Fruit fly (Drosophila melanogaster) whole organism, embryonic: ENCODE results near the gene abo.

Source experiments
- Blimp-1 ChIP-seq: fragments of 200-800 bp; sonication (Bioruptor generic); optimal IDR thresholded peaks from 3 replicates; lab custom pipeline; 2018; ENCODE audit warnings: missing biosample characterization, missing genetic modification characterization, mild to moderate bottlenecking, moderate library complexity, missing genetic modification reagents
- CG13123 ChIP-seq: fragments of 200-800 bp; sonication (Bioruptor generic); optimal IDR thresholded peaks from 2 replicates; lab custom pipeline; 2016; ENCODE audit warnings: missing biosample characterization, missing genetic modification characterization
- CG14860 ChIP-seq: fragments of 200-800 bp; sonication (Bioruptor generic); IDR thresholded peaks from 3 replicates; pipeline ENCODE4 v1.3.6; 2022; ENCODE audit warnings: missing biosample characterization, missing genetic modification characterization; ENCODE audit not compliant: partially characterized antibody
- CG1602 ChIP-seq: fragments of 200-800 bp; sonication (Bioruptor generic); optimal IDR thresholded peaks from 3 replicates; lab custom pipeline; 2016; ENCODE audit warnings: missing biosample characterization, missing genetic modification characterization
- CG16813 ChIP-seq: fragments of 200-800 bp; sonication (Bioruptor generic); IDR thresholded peaks from 3 replicates; pipeline ENCODE4 v1.3.6; 2022; ENCODE audit warnings: missing biosample characterization, missing genetic modification characterization; ENCODE audit not compliant: partially characterized antibody
- CG17186 ChIP-seq: fragments of 200-800 bp; sonication (Bioruptor generic); optimal IDR thresholded peaks from 3 replicates; lab custom pipeline; 2017; ENCODE audit warnings: missing biosample characterization, missing genetic modification reagents, missing genetic modification characterization
- CG17359 ChIP-seq: fragments of 200-800 bp; sonication (Bioruptor generic); optimal IDR thresholded peaks from 3 replicates; lab custom pipeline; 2018; ENCODE audit warnings: missing biosample characterization, mild to moderate bottlenecking, missing genetic modification characterization, moderate library complexity
- CG17612 ChIP-seq: fragments of 200-800 bp; sonication (Bioruptor generic); IDR thresholded peaks from 2 replicates; pipeline ENCODE4 v1.3.6; 2022; ENCODE audit warnings: missing biosample characterization, missing genetic modification characterization
- CG31388 ChIP-seq: fragments of 200-800 bp; sonication (Bioruptor generic); optimal IDR thresholded peaks from 2 replicates; lab custom pipeline; 2016; ENCODE audit warnings: missing biosample characterization, missing genetic modification characterization
- CG3163 ChIP-seq: fragments of 200-800 bp; sonication (Bioruptor generic); optimal IDR thresholded peaks from 3 replicates; lab custom pipeline; 2016; ENCODE audit warnings: missing biosample characterization, missing genetic modification characterization
- CG32772 ChIP-seq: fragments of 200-800 bp; sonication (Bioruptor generic); IDR thresholded peaks from 2 replicates; pipeline ENCODE4 v1.3.6; 2022; ENCODE audit warnings: missing biosample characterization, missing genetic modification characterization
- CG3281 ChIP-seq: fragments of 200-800 bp; sonication (Bioruptor generic); optimal IDR thresholded peaks from 3 replicates; lab custom pipeline; 2017; ENCODE audit warnings: missing biosample characterization, mild to moderate bottlenecking, missing genetic modification characterization
- CG33557 ChIP-seq: fragments of 200-800 bp; sonication (Bioruptor generic); optimal IDR thresholded peaks from 2 replicates; lab custom pipeline; 2019; ENCODE audit warnings: missing biosample characterization, mild to moderate bottlenecking, missing genetic modification characterization, moderate library complexity
- CG34224 ChIP-seq: fragments of 200-800 bp; sonication (Bioruptor generic); IDR thresholded peaks from 3 replicates; pipeline ENCODE4 v1.3.6; 2022; ENCODE audit warnings: missing biosample characterization, missing genetic modification characterization; ENCODE audit not compliant: partially characterized antibody
- CG4328 ChIP-seq: fragments of 200-800 bp; sonication (Bioruptor generic); optimal IDR thresholded peaks from 3 replicates; lab custom pipeline; 2017; ENCODE audit warnings: missing biosample characterization, missing genetic modification reagents, missing genetic modification characterization
- CG4730 ChIP-seq: fragments of 200-800 bp; sonication (Bioruptor generic); IDR thresholded peaks from 2 replicates; pipeline ENCODE4 v1.3.6; 2022; ENCODE audit warnings: missing biosample characterization, missing genetic modification characterization
- CG6654 ChIP-seq: fragments of 200-800 bp; sonication (Bioruptor generic); optimal IDR thresholded peaks from 2 replicates; lab custom pipeline; 2017; ENCODE audit warnings: missing biosample characterization, mild to moderate bottlenecking, missing genetic modification characterization
- CG6854 ChIP-seq: fragments of 200-800 bp; sonication (Bioruptor generic); optimal IDR thresholded peaks from 3 replicates; lab custom pipeline; 2017; ENCODE audit warnings: missing biosample characterization, mild to moderate bottlenecking, missing genetic modification characterization
- CG7556 ChIP-seq: fragments of 200-800 bp; sonication (Bioruptor generic); optimal IDR thresholded peaks from 2 replicates; lab custom pipeline; 2017; ENCODE audit warnings: missing biosample characterization, mild to moderate bottlenecking, missing genetic modification characterization
- CTCF ChIP-seq: fragments of 200-800 bp; sonication (Bioruptor generic); optimal IDR thresholded peaks from 2 replicates; lab custom pipeline; 2017; ENCODE audit warnings: missing biosample characterization, mild to moderate bottlenecking, missing genetic modification characterization, moderate library complexity
- Deaf1 ChIP-seq: fragments of 200-800 bp; optimal IDR thresholded peaks from 3 replicates; lab custom pipeline; 2019; ENCODE audit warnings: missing biosample characterization, mild to moderate bottlenecking, missing genetic modification characterization, moderate library complexity
- Dp ChIP-seq: fragments of 200-800 bp; sonication (Bioruptor generic); optimal IDR thresholded peaks from 2 replicates; lab custom pipeline; 2018; ENCODE audit warnings: missing biosample characterization, mild to moderate bottlenecking, missing genetic modification characterization, moderate library complexity
- Hmx ChIP-seq: fragments of 200-800 bp; sonication (Bioruptor generic); optimal IDR thresholded peaks from 2 replicates; lab custom pipeline; 2016; ENCODE audit warnings: missing biosample characterization, missing genetic modification characterization
- Hsf ChIP-seq: fragments of 200-800 bp; sonication (Bioruptor generic); optimal IDR thresholded peaks from 3 replicates; lab custom pipeline; 2016; ENCODE audit warnings: missing biosample characterization, missing genetic modification characterization
- Myb ChIP-seq: fragments of 200-800 bp; sonication (Bioruptor generic); optimal IDR thresholded peaks from 2 replicates; lab custom pipeline; 2016; ENCODE audit warnings: missing biosample characterization, missing genetic modification characterization
- Sin3A ChIP-seq: fragments of >200 bp; optimal IDR thresholded peaks from 2 replicates; lab custom pipeline; 2018
- al ChIP-seq: fragments of 200-800 bp; sonication (Bioruptor generic); IDR thresholded peaks from 2 replicates; pipeline ENCODE4 v1.3.6; 2022; ENCODE audit warnings: missing biosample characterization, missing genetic modification characterization
- crp ChIP-seq, 2 experiments: fragments of 200-800 bp; sonication (Bioruptor generic); optimal IDR thresholded peaks; 2 replicates in 1 of 2; 3 replicates in 1 of 2; lab custom pipeline; 2017; ENCODE audit warnings: missing biosample characterization in 2 of 2, missing genetic modification characterization in 2 of 2, mild to moderate bottlenecking in 1 of 2, moderate library complexity in 1 of 2
- dan ChIP-seq: fragments of 200-800 bp; sonication (Bioruptor generic); IDR thresholded peaks from 2 replicates; pipeline ENCODE4 v1.3.6; 2022; ENCODE audit warnings: missing biosample characterization, missing genetic modification characterization
- fd102C ChIP-seq: fragments of 200-800 bp; sonication (Bioruptor generic); optimal IDR thresholded peaks from 2 replicates; lab custom pipeline; 2018; ENCODE audit warnings: missing biosample characterization, mild to moderate bottlenecking, missing genetic modification characterization, moderate library complexity
- fru ChIP-seq: fragments of >200 bp; optimal IDR thresholded peaks from 2 replicates; lab custom pipeline; 2017
- ftz-f1 ChIP-seq: fragments of 200-800 bp; sonication (Bioruptor generic); optimal IDR thresholded peaks from 2 replicates; lab custom pipeline; 2016; ENCODE audit warnings: missing biosample characterization, missing genetic modification characterization
- gcm ChIP-seq: fragments of 200-800 bp; sonication (Bioruptor generic); optimal IDR thresholded peaks from 2 replicates; lab custom pipeline; 2019; ENCODE audit warnings: missing biosample characterization, mild to moderate bottlenecking, missing genetic modification characterization, moderate library complexity
- jing ChIP-seq: fragments of 200-800 bp; sonication (Bioruptor generic); optimal IDR thresholded peaks from 2 replicates; lab custom pipeline; 2018; ENCODE audit warnings: missing biosample characterization, mild to moderate bottlenecking, missing genetic modification characterization
- oc ChIP-seq: fragments of 200-800 bp; sonication (Bioruptor generic); optimal IDR thresholded peaks from 2 replicates; lab custom pipeline; 2018; ENCODE audit warnings: missing biosample characterization, mild to moderate bottlenecking, missing genetic modification characterization, moderate library complexity
- phol ChIP-seq: fragments of 200-800 bp; sonication (Bioruptor generic); optimal IDR thresholded peaks from 3 replicates; lab custom pipeline; 2018; ENCODE audit warnings: missing biosample characterization, mild to moderate bottlenecking, missing genetic modification characterization, moderate library complexity
- z ChIP-seq: fragments of 200-800 bp; sonication (Bioruptor generic); IDR thresholded peaks from 3 replicates; pipeline ENCODE4 v1.3.6; 2022; ENCODE audit warnings: missing biosample characterization, missing genetic modification characterization

abo gene

DNA sequence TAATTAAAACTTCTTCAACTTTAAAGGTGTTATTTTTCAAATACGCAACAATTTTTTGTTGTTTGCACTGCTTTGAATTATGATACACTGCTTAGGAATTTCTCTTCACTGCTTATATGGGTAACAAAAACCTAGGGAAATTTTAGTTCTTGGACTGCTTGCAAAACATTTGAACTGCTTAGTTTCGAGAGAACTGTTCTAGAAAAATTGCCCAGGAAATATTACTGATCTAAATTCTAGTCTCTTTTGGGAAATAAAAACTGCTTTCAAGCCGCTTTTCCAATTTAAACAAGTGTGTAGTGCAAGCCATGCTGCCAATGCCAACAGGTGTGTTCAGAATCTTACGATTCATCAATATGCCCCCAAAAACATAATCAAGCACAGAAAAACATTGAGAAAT lies 10.6 kb downstream of the abo start (continued):
- peak; percentile 31 for TF ChIP-seq Dp (GFP tag; lab: Kevin White, UChicago)
- no peak for TF ChIP-seq fru (lab: Kevin White, UChicago)
- TF ChIP-seq CG33557 (GFP tag; lab: Kevin White, UChicago) = peak; percentile 56
- no peak for TF ChIP-seq CG14860 (GFP tag; lab: Robert Waterston, UW)
- TF ChIP-seq CG6854 (GFP tag; lab: Kevin White, UChicago) = no peak
- no peak for TF ChIP-seq Hmx (GFP tag; lab: Kevin White, UChicago)
- no peak for TF ChIP-seq gcm
- TF ChIP-seq ftz-f1 (GFP tag; lab: Kevin White, UChicago) = no peak
- no peak for TF ChIP-seq CG4328
- no peak for TF ChIP-seq CG3163 (GFP tag; lab: Kevin White, UChicago)
- TF ChIP-seq Myb (GFP tag; lab: Kevin White, UChicago) = peak; percentile 54

DNA sequence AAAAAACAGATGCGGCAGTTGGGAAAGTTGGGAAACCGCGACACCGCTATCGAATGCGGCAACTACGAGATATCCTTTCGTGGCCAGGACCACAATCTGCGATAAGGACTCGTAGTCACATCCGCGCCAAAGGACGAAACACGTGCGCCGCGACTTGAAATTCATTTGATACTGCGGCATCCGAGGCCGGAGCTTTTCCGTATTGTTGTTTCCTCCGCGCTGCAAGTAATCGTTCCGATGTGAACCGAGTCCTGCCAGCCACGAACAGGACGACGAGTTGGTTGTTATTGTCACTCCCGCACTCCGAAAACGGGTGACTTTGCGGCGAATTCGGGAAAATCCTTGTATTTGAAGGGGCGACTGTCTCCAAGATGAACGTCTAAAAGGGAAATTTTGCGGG lies 11.1 kb downstream of the abo start, which contains the start of gene dpr2:
Gene dpr2 (minus strand): TSS at position 175 of the 400 bp plus-strand sequence.
- peak; percentile 94 for TF ChIP-seq Deaf1 (tag; lab: Kevin White, UChicago)
- TF ChIP-seq oc (tag; lab: Kevin White, UChicago) = no peak
- no peak for TF ChIP-seq CG4730
- TF ChIP-seq z (GFP tag; lab: Robert Waterston, UW) = 0 out of 3 replicates have a peak, but pooled peaks have one; percentile 23
- no peak for TF ChIP-seq CG17612 (GFP tag; lab: Robert Waterston, UW)
- no peak for TF ChIP-seq CG17186 (GFP tag; lab: Kevin White, UChicago)
- no peak for TF ChIP-seq crp (GFP tag; optimal IDR thresholded peaks at IDR 0.05; lab: Kevin White, UChicago)
- TF ChIP-seq Hsf (GFP tag; lab: Kevin White, UChicago) = no peak

DNA sequence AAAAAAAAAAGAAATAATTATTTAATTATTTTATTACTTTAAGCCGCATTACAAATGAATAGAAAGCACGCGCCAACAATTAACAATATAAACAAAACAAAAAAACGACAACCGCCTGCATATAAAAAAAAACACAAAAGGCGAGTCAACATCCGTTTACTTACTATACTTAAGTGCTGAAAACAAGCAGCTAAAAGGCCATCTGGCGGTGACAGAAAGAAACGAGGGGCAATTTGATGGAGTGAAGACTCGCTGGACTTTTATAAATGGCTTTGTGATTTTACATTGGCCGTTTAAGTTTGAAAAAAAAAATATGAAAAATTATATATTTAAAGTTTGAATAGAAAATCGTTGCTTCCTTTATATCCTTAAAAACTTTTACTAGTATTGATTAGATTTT lies 34.9 kb downstream of the abo start:
- TF ChIP-seq dan (GFP tag; lab: Robert Waterston, UW) (no peak), CTCF (GFP tag; lab: Kevin White, UChicago) (peak; percentile 80)

DNA sequence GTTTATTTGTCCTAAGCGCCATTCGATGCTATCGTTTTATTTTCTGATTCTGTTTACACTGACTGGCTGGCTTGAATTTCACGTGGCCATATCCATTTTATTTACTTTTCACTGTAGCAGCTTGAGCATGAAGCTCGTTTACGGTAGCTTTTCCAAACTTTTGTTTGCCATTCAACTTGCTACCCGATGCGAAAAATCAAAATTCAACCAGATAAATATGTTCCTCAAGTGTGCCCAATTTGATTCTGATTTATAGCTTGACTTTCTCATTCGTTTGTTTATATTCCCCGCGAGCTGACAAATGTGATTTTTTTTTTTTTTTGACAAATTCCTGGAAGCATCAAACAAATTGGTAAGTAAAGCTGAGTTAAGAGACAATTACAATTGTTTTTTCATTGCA lies 38.7 kb downstream of the abo start, which contains the start of gene CG14072:
Gene CG14072 (plus strand): TSS at position 301 of the 400 bp plus-strand sequence.
- TF ChIP-seq CG1602 (GFP tag; lab: Kevin White, UChicago) (no peak), CG7556 (GFP tag; lab: Kevin White, UChicago) (no peak), fd102C (GFP tag; lab: Kevin White, UChicago) (no peak), Blimp-1 (GFP tag; lab: Kevin White, UChicago) (no peak), jing (GFP tag; lab: Kevin White, UChicago) (no peak), CG31388 (no peak), CG32772 (GFP tag; lab: Robert Waterston, UW) (no peak), CG16813 (GFP tag; lab: Robert Waterston, UW) (no peak), phol (tag; lab: Kevin White, UChicago) (no peak), CG3281 (GFP tag; lab: Kevin White, UChicago) (no peak), CG6654 (GFP tag; lab: Kevin White, UChicago) (no peak), al (GFP tag; lab: Robert Waterston, UW) (no peak), CG17359 (tag; lab: Kevin White, UChicago) (no peak), Sin3A (lab: Kevin White, UChicago) (no peak), CG34224 (GFP tag; lab: Robert Waterston, UW) (no peak), CG13123 (GFP tag; lab: Kevin White, UChicago) (no peak)
